Fruit fly (Drosophila melanogaster): ENCODE data around the gene VGlut.

The VGlut gene

DNA sequence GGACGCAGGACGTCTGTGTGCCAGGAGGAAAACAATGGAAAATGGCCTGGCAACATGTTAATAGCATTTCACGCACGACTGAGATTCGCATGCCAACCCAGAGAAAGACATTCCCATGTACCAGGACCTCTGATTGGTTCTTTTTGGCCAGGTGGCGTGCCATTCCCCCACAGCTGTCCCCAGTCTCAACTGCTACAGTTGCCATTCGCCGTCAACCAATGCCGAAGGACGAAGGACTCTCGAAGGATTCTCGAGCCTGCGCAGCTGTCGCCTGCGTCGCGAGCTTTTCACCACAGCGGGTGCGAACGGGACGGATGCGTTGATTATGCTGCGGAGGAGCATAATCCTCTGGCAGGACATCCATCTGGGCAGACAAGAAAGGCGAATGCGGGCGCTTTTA lies at the start of gene VGlut:
VGlut (plus strand) TSS at position 399 of the 400 bp plus-strand sequence.
- no peak for TF ChIP-seq noc (tag; optimal IDR thresholded peaks at IDR 0.05)

DNA sequence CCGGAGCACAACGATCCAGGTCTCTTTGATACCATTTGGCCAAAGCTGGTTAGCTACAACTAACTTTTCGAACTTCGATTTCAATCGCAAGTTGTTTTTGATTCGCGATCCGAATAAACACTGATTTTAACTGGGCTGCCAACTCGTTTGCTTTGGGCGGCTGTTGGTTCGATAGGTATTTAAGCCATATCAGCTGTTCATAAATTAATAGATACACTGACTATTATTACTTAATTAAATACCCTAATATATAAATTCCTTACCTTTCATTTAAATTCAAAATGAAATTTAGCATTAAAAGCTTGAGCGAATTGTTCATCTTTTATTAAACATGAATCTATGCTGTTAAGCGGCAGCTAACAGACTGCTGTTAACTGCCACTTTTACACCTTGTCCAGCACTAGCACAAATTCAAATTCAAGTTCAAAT lies 42.9 kb upstream of the VGlut start, which contains the start of gene CG9967:
CG9967 (minus strand) TSS at position 129 of the 429 bp plus-strand sequence.
- no peak for TF ChIP-seq noc (tag; optimal IDR thresholded peaks at IDR 0.05)

DNA sequence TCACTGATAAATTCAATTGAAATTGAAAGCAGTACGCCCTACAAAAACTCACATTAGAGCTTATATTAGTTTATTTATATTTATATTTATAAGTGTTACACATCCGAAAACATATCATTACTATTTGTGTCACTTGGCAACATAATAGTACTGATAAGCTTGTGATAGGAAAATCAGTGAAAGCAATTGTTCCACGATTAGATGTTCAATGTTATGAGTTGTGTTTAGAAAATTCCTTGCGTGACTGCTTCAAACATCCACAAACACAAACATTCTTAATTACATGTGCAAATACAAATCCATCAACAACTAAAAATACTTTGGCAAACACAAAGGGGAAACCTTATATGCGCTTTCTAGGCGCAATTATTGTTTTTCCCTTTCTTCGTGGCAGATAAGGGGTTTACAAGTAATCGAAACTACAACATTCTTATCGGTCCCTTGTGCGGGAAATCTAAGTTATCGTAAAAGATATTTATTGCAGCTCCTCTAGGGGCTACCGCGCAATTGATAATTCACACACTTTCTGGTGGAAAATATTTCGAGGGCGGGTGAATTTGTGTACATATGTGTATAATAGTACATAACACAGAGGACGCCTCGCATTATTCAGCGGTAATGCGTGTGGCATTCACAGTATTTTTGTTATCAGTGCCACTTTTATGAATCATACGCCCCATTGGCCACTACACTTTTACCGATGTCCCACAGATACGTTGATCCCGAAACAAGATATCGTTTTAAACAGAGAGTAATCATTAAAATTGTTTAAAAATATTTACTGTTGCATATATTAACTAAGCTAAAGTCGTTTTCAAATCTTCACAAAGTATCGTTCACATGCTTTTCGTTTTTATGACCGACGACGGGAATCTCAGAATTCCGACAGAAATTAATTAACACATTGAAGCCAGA lies 37.9 kb upstream of the VGlut start:
- no peak for TF ChIP-seq noc (tag; optimal IDR thresholded peaks at IDR 0.05)

DNA sequence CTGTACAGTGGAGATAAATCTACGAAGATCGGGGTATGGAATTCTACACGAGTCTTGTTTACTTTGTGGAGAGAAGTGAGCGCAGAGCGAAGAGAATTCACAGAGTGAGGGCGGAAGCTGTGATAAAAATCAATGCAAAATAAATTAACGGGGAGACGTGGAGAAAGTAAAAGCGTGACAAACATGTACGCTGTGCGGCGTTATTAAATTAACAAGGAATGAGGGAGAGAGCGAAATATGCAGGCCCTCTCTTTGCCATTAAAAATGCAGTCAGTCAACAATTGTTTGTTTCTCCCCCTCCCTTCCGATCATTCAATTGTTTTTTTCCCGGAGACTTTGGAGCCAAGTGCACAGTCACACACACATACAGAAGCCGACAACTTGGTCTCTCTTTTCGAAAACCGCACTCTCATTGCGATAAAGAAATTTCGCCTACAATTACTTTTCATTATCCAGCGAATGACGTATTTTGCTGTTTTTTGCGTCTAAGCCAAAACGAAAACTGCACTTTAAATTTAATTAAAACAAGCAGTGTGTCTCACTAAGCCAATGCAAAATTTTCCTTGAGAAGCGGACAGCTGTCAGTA lies 37.2 kb upstream of the VGlut start:
- TF ChIP-seq noc (tag; optimal IDR thresholded peaks at IDR 0.05) = no peak

DNA sequence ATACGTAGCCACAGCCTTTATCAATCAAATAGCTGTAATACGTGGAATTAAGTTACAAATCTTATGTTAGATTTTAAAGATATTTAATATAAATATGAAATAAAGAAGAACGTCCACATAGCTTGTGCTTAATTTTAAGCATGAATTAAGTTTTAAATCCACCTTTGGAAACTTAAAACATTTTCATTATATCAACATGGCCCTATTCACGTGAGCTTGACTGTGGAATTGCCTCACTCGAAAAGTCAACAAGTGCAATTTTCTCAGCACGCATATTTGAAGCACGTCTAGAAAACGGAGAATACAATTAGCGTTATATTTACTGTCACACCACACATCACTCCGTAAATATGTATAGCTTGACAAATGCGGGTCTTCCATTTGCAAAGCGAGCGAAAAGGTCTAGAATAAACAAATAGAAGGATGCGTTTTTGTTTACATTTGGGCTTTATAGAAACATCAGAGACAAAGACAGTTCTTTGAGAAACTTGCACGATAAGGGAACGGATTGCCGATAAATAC lies 36.4 kb upstream of the VGlut start:
- peak; percentile 93 for TF ChIP-seq noc (tag; optimal IDR thresholded peaks at IDR 0.05)

DNA sequence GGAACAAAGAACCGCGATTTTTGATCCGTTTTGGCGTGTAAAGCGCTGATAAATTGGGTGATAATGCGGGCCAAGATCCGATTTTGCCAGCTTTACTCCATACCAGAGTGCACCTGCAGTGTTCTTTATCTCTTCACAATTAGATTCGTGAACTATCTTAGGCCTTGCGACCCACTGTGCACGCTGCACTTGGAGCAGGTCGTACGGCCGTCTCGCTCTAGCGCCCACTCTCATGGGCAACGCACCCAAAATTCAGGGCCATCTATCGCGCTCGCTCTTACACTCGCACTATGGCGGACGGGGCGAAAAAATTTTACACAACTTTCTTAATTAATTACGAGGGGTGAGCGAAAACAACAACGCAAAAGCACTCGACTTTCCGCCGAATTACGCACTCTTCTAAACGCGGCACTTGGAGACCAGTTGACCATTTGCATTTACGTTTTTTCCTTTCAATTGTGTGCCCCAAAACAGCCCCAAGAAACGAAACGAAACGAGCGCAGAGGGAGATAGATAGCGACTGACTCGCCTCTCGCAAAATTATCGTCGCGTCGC lies 35.8 kb upstream of the VGlut start:
- no peak for TF ChIP-seq noc (tag; optimal IDR thresholded peaks at IDR 0.05)

DNA sequence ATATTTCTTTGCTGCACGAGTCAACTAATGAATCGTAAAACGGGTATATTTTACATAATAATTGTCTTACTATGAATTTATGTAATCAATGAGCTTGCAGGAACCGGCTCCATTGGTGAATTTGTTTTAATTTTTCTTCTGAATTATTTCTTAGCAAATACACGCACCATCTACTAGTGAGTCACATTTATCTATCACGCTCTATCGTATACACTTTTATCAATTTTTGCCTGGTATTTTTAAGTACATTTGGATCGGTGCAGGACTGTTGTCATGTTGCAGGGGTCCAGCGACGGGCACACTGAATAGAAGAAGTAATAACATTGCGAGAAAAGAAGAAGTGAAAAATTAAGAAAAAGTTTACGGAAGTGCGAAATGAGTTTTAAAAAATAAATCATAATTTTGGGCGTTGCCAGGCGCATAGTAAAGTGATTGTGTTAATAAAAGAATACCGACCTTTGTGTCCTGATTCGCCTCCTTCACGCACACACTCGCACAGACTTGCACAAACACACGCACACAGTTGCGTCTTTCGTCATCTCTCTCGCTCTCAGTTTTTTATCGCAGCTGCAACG lies 34.9 kb upstream of the VGlut start, which contains the start of the genes Rab5 and Axud1:
Rab5 (minus strand) TSS at position 197 of the 575 bp plus-strand sequence.
Axud1 (plus strand) TSS at position 269 of the 575 bp plus-strand sequence.
- TF ChIP-seq noc (tag; optimal IDR thresholded peaks at IDR 0.05) = no peak

DNA sequence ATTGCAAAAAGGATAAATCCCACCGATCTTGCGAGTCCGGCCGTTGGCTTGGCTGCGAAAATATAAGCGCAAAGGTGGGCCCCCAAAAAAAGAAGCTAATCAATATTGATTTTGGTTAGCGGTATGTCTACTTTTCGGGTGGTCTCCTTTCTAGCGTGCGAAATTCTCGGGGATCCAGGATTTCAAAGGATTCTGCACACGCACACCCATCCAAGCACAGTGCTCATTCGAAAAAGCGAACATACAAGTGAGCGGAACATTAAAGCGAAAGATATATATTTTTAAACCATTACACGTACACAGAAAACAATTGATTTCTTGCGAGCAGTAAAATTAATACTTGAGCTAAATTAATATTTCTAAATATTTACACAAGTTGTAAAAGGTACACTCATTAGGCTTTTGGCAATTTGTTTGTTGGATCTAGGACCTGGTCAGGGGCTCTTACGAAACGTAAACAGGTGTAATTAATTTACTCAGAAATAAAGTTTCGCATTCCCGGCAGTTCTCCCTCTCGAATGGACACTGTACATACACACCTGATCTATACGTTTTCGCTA lies 34.4 kb upstream of the VGlut start:
- no peak for TF ChIP-seq noc (tag; optimal IDR thresholded peaks at IDR 0.05)

DNA sequence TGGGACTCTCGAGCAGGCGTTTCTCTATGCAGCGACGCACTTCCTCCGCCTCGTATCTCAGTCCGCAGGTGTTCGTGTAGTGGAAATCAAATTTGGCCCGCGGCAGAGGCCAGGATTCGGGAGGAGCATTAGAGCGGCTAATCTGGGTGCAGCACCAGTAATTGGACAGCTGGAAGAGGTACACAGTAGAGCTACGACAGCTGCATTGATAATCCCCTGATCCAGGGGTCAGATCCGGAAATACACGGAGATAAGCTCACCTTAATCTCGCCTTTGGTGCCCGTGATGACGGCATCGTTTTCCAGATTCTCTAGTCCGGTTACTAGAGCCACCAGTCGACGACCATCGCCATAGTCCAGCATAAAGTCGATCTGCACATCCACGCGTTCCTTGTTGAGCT lies 29.7 kb upstream of the VGlut start:
- no peak for TF ChIP-seq noc (tag; optimal IDR thresholded peaks at IDR 0.05)

DNA sequence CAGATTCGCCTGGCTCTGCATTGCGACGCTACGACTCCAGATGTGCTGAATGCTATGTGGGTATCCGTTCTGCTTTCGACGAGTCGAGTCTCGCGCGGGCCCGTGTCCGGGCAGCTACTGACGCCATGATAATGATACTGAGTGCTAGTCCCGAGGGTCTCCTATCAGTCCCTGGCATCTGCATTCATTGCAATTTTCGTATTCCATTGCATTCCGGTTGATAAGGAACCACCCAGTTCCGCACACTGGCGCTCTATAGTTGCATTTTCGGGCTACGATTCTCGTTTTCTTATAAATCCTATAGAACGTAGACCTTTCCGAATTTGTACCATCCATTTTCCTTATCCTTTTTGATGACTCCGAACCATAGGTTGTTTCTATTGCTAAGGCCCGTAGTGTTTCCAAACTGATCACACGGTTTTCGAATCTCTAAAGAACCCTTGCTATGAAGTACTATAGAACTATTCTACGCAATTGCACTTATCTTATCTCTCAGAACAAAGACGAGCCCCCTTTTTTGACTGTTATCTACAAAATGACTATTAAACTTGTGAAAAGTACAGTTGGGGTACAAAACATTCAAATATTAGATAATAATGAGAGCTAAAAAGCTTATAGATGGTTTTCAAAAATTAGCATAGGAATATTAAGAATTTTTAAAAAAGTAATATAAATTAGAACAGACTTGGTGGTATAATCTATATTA lies 28.5 kb upstream of the VGlut start, which contains the start of gene CG3597:
CG3597 (minus strand) TSS at position 119 of the 706 bp plus-strand sequence.
- peak; percentile 46 for TF ChIP-seq noc (tag; optimal IDR thresholded peaks at IDR 0.05)

DNA sequence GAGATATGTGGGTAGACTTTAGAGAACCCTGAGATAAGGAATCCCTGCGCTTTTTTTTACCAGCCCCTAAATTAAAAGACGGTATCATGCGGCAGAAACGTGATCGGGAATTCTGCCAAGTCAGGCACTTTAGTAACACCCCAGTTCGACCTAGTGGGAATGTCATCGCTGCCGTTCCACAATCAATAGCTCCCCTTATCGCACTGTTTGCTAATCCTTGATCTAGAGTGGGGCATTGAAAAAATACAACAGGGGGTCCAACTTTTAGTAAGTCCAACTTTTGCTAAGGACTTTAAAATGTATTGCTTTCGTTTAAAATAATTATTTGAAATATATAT lies 28.0 kb upstream of the VGlut start:
- TF ChIP-seq noc (tag; optimal IDR thresholded peaks at IDR 0.05) = no peak

DNA sequence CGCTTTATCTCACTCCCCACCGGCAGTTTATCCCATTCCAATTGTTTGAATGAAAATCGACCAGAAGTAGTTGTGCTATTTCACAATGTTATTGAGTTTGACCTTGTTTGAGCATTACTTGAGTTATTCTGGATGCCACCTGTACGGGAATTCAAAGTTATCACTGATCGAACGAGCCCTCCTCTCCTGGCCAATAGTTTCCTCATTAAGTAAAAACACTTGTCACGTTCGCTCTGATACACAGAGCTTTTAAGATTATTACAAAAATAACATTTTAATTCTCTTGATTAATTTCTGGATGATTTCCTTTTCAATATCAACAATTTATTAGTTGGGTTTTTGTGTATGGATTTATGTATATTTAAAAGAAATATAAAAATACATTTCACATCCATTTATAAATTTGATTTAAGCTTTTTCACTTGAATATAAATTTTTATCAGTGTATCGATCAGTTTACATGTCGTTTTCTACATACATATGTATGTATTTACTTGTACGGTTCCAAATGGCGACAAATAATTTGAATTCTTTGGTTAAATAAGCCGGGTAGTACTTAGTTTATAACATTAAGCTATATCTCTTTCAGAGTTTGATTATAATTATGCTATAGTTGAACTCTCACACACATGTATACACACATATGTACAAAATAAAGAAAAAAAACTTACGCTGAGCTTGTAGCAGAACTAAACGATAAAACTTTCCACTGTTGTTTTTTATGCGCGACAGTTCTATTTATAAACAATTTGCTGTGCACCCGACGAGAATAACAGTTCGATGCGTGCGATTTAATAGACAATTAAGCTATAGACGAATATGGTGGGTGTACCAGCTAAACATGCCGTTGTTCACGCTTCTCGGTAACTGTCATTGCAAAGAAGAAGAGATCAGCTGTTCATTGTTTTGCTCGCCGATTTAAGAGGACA lies 26.0 kb upstream of the VGlut start, which contains the start of the genes CG3609 and CG15390:
CG3609 (minus strand) TSS at position 810 of the 929 bp plus-strand sequence.
CG15390 (plus strand) TSS at position 896 of the 929 bp plus-strand sequence.
- TF ChIP-seq noc (tag; optimal IDR thresholded peaks at IDR 0.05) = peak; percentile 76

DNA sequence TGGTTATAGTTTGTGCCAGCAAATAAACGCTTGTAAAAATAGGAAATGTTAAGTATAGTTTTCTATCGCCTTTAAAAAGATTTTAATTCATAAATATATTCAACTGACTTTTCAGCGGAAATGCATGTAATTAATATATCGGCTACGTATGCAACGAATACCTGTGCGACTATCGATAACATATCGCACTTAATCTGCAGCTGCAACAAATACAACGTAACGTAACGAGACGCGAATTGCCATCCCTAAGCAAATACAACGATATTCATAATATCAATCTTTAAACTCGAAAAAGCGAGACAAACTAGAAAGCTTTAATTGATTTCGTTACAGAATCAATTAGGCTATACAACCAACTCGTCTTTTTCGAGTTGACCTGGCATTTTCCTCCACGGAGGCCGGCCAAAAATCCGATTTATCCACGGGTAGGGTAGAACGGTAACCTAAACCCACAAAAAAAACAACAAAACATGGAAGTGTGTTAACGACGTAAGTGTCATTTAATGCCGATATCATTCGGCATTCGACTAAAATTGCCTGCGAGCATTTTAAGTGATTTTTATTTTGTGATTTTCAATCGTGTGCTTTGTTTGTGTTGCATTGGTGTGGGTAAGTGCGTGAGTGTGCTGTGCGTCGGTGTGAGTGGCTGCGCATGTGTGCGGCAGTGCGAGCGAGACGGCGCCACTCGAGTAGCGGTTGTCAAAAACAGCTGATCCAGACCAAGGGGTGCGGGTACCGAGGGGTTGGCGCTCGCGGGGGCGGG lies 24.3 kb upstream of the VGlut start, which contains the start of gene Atxn7:
Atxn7 (plus strand) TSS at position 187 of the 763 bp plus-strand sequence.
- peak; percentile 2 for TF ChIP-seq noc (tag; optimal IDR thresholded peaks at IDR 0.05)
